Worm (Caenorhabditis elegans) whole organism, mixed stage, embryonic: Measurements from ENCODE around the gene F48G7.9.

Experiments used
- M03D4.4 ChIP-seq: sonication (generic microtip); optimal IDR thresholded peaks from 2 replicates; lab custom pipeline; 2017; ENCODE audit warnings: mild to moderate bottlenecking, missing genetic modification characterization, missing compliant biosample characterization
- ceh-39 ChIP-seq: fragments of 150-350 bp; optimal IDR thresholded peaks from 2 replicates; lab custom pipeline; 2014; ENCODE audit warnings: missing biosample characterization, missing genetic modification characterization
- ces-1 ChIP-seq: fragments of 150-350 bp; optimal IDR thresholded peaks from 2 replicates; lab custom pipeline; 2014; ENCODE audit warnings: missing biosample characterization, missing genetic modification reagents, missing genetic modification characterization
- cnd-1 ChIP-seq: fragments of 200-800 bp; sonication (Bioruptor generic); optimal IDR thresholded peaks from 2 replicates; lab custom pipeline; 2018; ENCODE audit warnings: mild to moderate bottlenecking, missing genetic modification characterization, missing compliant biosample characterization
- drap-1 ChIP-seq: fragments of 200-800 bp; sonication (Bioruptor generic); optimal IDR thresholded peaks from 3 replicates; lab custom pipeline; 2018; ENCODE audit warnings: mild to moderate bottlenecking, missing genetic modification characterization, missing compliant biosample characterization
- elt-1 ChIP-seq: sonication (generic microtip); optimal IDR thresholded peaks from 2 replicates; lab custom pipeline; 2017; ENCODE audit warnings: missing genetic modification characterization, mild to moderate bottlenecking, missing compliant biosample characterization, antibody characterized with exemption, moderate library complexity, borderline replicate concordance; ENCODE audit not compliant: insufficient read depth
- elt-3 ChIP-seq: fragments of 150-350 bp; optimal IDR thresholded peaks from 2 replicates; lab custom pipeline; 2014; ENCODE audit warnings: missing biosample characterization, missing genetic modification characterization
- ham-2 ChIP-seq: fragments of 200-800 bp; sonication (Bioruptor generic); optimal IDR thresholded peaks from 2 replicates; lab custom pipeline; 2018; ENCODE audit warnings: mild to moderate bottlenecking, missing genetic modification characterization, missing compliant biosample characterization
- hlh-1 ChIP-seq: fragments of 150-350 bp; optimal IDR thresholded peaks from 2 replicates; lab custom pipeline; 2014; ENCODE audit warnings: missing biosample characterization, missing genetic modification reagents, missing genetic modification characterization
- lin-13 ChIP-seq: fragments of 150-350 bp; optimal IDR thresholded peaks from 2 replicates; lab custom pipeline; 2014; ENCODE audit warnings: missing biosample characterization, missing genetic modification characterization
- lin-32 ChIP-seq: fragments of 200-800 bp; sonication (Bioruptor generic); optimal IDR thresholded peaks from 2 replicates; lab custom pipeline; 2018; ENCODE audit warnings: mild to moderate bottlenecking, missing genetic modification characterization, missing compliant biosample characterization
- lsy-2 ChIP-seq: fragments of 150-350 bp; optimal IDR thresholded peaks from 2 replicates; lab custom pipeline; 2014; ENCODE audit warnings: missing biosample characterization, missing genetic modification characterization
- mab-5 ChIP-seq: fragments of 150-350 bp; optimal IDR thresholded peaks from 2 replicates; lab custom pipeline; 2014; ENCODE audit warnings: missing biosample characterization, missing genetic modification characterization
- mep-1 ChIP-seq: fragments of 150-350 bp; optimal IDR thresholded peaks from 2 replicates; lab custom pipeline; 2017; ENCODE audit warnings: missing biosample characterization, missing genetic modification reagents, missing genetic modification characterization, inconsistent platforms
- mls-2 ChIP-seq: sonication (generic microtip); optimal IDR thresholded peaks from 2 replicates; lab custom pipeline; 2016; ENCODE audit warnings: mild to moderate bottlenecking, missing genetic modification characterization, moderate library complexity, missing compliant biosample characterization
- nhr-12 ChIP-seq: fragments of 150-350 bp; optimal IDR thresholded peaks from 2 replicates; lab custom pipeline; 2014; ENCODE audit warnings: missing biosample characterization, missing genetic modification characterization
- nhr-2 ChIP-seq: fragments of 150-350 bp; optimal IDR thresholded peaks from 2 replicates; lab custom pipeline; 2014; ENCODE audit warnings: missing biosample characterization, missing genetic modification characterization
- nhr-237 ChIP-seq: fragments of 150-350 bp; optimal IDR thresholded peaks from 2 replicates; lab custom pipeline; 2014; ENCODE audit warnings: missing biosample characterization, missing genetic modification characterization
- nhr-28 ChIP-seq: fragments of 150-350 bp; optimal IDR thresholded peaks from 2 replicates; lab custom pipeline; 2014; ENCODE audit warnings: missing biosample characterization, missing genetic modification characterization
- nhr-76 ChIP-seq: sonication (generic microtip); optimal IDR thresholded peaks from 2 replicates; lab custom pipeline; 2017; ENCODE audit warnings: missing biosample characterization, missing genetic modification characterization
- pha-4 ChIP-seq: fragments of 150-350 bp; optimal IDR thresholded peaks from 2 replicates; lab custom pipeline; 2018; ENCODE audit warnings: missing biosample characterization, missing genetic modification reagents, missing genetic modification characterization
- sem-2 ChIP-seq: fragments of 200-800 bp; sonication (Bioruptor generic); optimal IDR thresholded peaks from 2 replicates; lab custom pipeline; 2018; ENCODE audit warnings: mild to moderate bottlenecking, missing genetic modification characterization, missing compliant biosample characterization
- snpc-4 ChIP-seq: fragments of 150-350 bp; optimal IDR thresholded peaks from 2 replicates; lab custom pipeline; 2014; ENCODE audit warnings: missing biosample characterization, missing genetic modification characterization
- sptf-1 ChIP-seq: sonication (generic microtip); optimal IDR thresholded peaks from 2 replicates; lab custom pipeline; 2017; ENCODE audit warnings: mild to moderate bottlenecking, missing genetic modification characterization, moderate library complexity, missing compliant biosample characterization
- tbx-8 ChIP-seq: fragments of 200-800 bp; sonication (Bioruptor generic); optimal IDR thresholded peaks from 2 replicates; lab custom pipeline; 2018; ENCODE audit warnings: mild to moderate bottlenecking, missing genetic modification characterization, moderate library complexity, missing compliant biosample characterization
- unc-120 ChIP-seq: sonication (generic microtip); optimal IDR thresholded peaks from 2 replicates; lab custom pipeline; 2017; ENCODE audit warnings: missing genetic modification characterization, missing compliant biosample characterization; ENCODE audit not compliant: poor library complexity, severe bottlenecking
- unc-39 ChIP-seq: fragments of 150-350 bp; optimal IDR thresholded peaks from 2 replicates; lab custom pipeline; 2014; ENCODE audit warnings: missing biosample characterization, missing genetic modification characterization
- unc-62 ChIP-seq: fragments of 150-350 bp; optimal IDR thresholded peaks from 2 replicates; lab custom pipeline; 2014; ENCODE audit warnings: missing biosample characterization, missing genetic modification reagents, missing genetic modification characterization
- zip-8 ChIP-seq: fragments of 150-350 bp; optimal IDR thresholded peaks from 2 replicates; lab custom pipeline; 2014; ENCODE audit warnings: missing biosample characterization, missing genetic modification characterization
- ztf-11 ChIP-seq: fragments of 150-350 bp; optimal IDR thresholded peaks from 2 replicates; lab custom pipeline; 2014; ENCODE audit warnings: missing biosample characterization, missing genetic modification characterization

Gene F48G7.9

ce11 chrV:635630-636029 lies 7.2 kb upstream of the F48G7.9 start:
- no peak for TF ChIP-seq ztf-11 (tag; lab: Kevin White, UChicago)
- no peak for TF ChIP-seq nhr-12 (tag; lab: Kevin White, UChicago)
- TF ChIP-seq tbx-8 (GFP tag; lab: Kevin White, UChicago): no peak
- no peak for TF ChIP-seq unc-120 (tag; lab: Kevin White, UChicago)
- TF ChIP-seq hlh-1 (tag; lab: Kevin White, UChicago): no peak
- no peak for TF ChIP-seq unc-62

- TF ChIP-seq elt-1 (tag; lab: Kevin White, UChicago): no peak
- TF ChIP-seq zip-8 (tag; lab: Kevin White, UChicago): no peak
- no peak for TF ChIP-seq lsy-2 (tag; lab: Kevin White, UChicago)
- no peak for TF ChIP-seq sptf-1 (tag; lab: Kevin White, UChicago)
- TF ChIP-seq lin-32 (GFP tag; lab: Kevin White, UChicago): no peak
- TF ChIP-seq nhr-76 (tag; lab: Kevin White, UChicago): no peak
- no peak for TF ChIP-seq ceh-39
- TF ChIP-seq nhr-28: no peak
- TF ChIP-seq unc-39 (tag; lab: Kevin White, UChicago): no peak
- no peak for TF ChIP-seq M03D4.4 (tag; lab: Kevin White, UChicago)
- TF ChIP-seq nhr-2 (tag; lab: Kevin White, UChicago): no peak
- no peak for TF ChIP-seq mab-5 (tag; lab: Kevin White, UChicago)
- no peak for TF ChIP-seq ham-2
- TF ChIP-seq, all 35 proteins: peak for 0
Measured at ce11 chrV:634855-635254, 6.4 kb upstream of the F48G7.9 start, which contains the start of gene F48G7.10. TSS of gene F48G7.10 (minus strand) at chrV:634955.

- no peak for TF ChIP-seq snpc-4 (tag; lab: Kevin White, UChicago)
- TF ChIP-seq ham-2: no peak
- TF ChIP-seq unc-62: no peak
- TF ChIP-seq lin-13: no peak
- TF ChIP-seq cnd-1 (tag; lab: Kevin White, UChicago): no peak
- no peak for TF ChIP-seq sem-2
- no peak for TF ChIP-seq unc-120 (tag; lab: Kevin White, UChicago)
- no peak for TF ChIP-seq mab-5 (tag; lab: Kevin White, UChicago)
- no peak for TF ChIP-seq nhr-2 (tag; lab: Kevin White, UChicago)
- no peak for TF ChIP-seq lin-32 (GFP tag; lab: Kevin White, UChicago)
- TF ChIP-seq sptf-1 (tag; lab: Kevin White, UChicago): no peak
- no peak for TF ChIP-seq nhr-237 (tag; lab: Kevin White, UChicago)
- no peak for TF ChIP-seq lsy-2 (tag; lab: Kevin White, UChicago)
Measured at ce11 chrV:631832-632231, 3.4 kb upstream of the F48G7.9 start.

ce11 chrV:627585-627984 lies 842 bp downstream of the F48G7.9 start, which contains the start of gene F48G7.8:
TSS of gene F48G7.8 (minus strand) at chrV:627685.
- TF ChIP-seq M03D4.4 (tag; lab: Kevin White, UChicago): no peak
- no peak for TF ChIP-seq ceh-39
- TF ChIP-seq lsy-2 (tag; lab: Kevin White, UChicago): no peak
- no peak for TF ChIP-seq pha-4 (tag; lab: Kevin White, UChicago)
- TF ChIP-seq nhr-237 (tag; lab: Kevin White, UChicago): no peak
- TF ChIP-seq unc-120 (tag; lab: Kevin White, UChicago): no peak
- no peak for TF ChIP-seq ces-1
- no peak for TF ChIP-seq hlh-1 (tag; lab: Kevin White, UChicago)
- no peak for TF ChIP-seq unc-62
- no peak for TF ChIP-seq elt-3 (tag; lab: Kevin White, UChicago)
- TF ChIP-seq nhr-28: no peak
- TF ChIP-seq nhr-76 (tag; lab: Kevin White, UChicago): no peak
- no peak for TF ChIP-seq unc-39 (tag; lab: Kevin White, UChicago)
- TF ChIP-seq mep-1 (tag; lab: Kevin White, UChicago): no peak
- TF ChIP-seq snpc-4 (tag; lab: Kevin White, UChicago): no peak
- TF ChIP-seq lin-13: no peak

- TF ChIP-seq zip-8 (tag; lab: Kevin White, UChicago): no peak
- no peak for TF ChIP-seq pha-4 (tag; lab: Kevin White, UChicago)
- TF ChIP-seq unc-120 (tag; lab: Kevin White, UChicago): no peak
- TF ChIP-seq sem-2: no peak
- TF ChIP-seq drap-1: no peak
- no peak for TF ChIP-seq nhr-76 (tag; lab: Kevin White, UChicago)
- TF ChIP-seq mls-2 (tag; lab: Kevin White, UChicago): no peak
- TF ChIP-seq hlh-1 (tag; lab: Kevin White, UChicago): no peak
- TF ChIP-seq ham-2: no peak
- TF ChIP-seq lsy-2 (tag; lab: Kevin White, UChicago): no peak
Measured at ce11 chrV:626321-626720, 2.1 kb downstream of the F48G7.9 start, which contains the start of gene F48G7.7. TSS of gene F48G7.7 (minus strand) at chrV:626421.
